Worm (Caenorhabditis elegans) whole organism, L4/young adult: ENCODE measurements around the gene B0410.3.

Experiments used
- W03F9.2 ChIP-seq: fragments of 150-350 bp; optimal IDR thresholded peaks from 2 replicates; lab custom pipeline; 2014; ENCODE audit warnings: missing biosample characterization, missing genetic modification characterization
- dao-5 ChIP-seq: sonication (generic microtip); optimal IDR thresholded peaks from 2 replicates; lab custom pipeline; 2016; ENCODE audit warnings: missing genotype, missing genetic modification characterization, moderate library complexity, missing compliant biosample characterization
- him-1 ChIP-seq: sonication (generic microtip); optimal IDR thresholded peaks from 2 replicates; lab custom pipeline; 2016; ENCODE audit warnings: missing genotype, missing genetic modification reagents, missing genetic modification characterization, missing compliant biosample characterization

ce11 chrX:2920456-2920855 lies 29.2 kb upstream of the B0410.3 start:
- no peak for TF ChIP-seq him-1
- no peak for TF ChIP-seq dao-5 (tag; lab: Kevin White, UChicago)
- TF ChIP-seq W03F9.2: no peak
